Fruit fly (Drosophila melanogaster) whole organism, embryonic: ENCODE results near the gene mib1.

Experiments used
- Abd-B ChIP-seq: fragments of 200-800 bp; sonication (Bioruptor generic); optimal IDR thresholded peaks from 2 replicates; lab custom pipeline; 2018; ENCODE audit warnings: missing biosample characterization, mild to moderate bottlenecking, missing genetic modification characterization, moderate library complexity
- Adf1 ChIP-seq: fragments of 200-800 bp; sonication (Bioruptor generic); IDR thresholded peaks from 2 replicates; pipeline ENCODE4 v1.3.6; 2022; ENCODE audit warnings: missing biosample characterization, missing genetic modification characterization
- Bteb2 ChIP-seq: fragments of 200-800 bp; sonication (Bioruptor generic); optimal IDR thresholded peaks from 2 replicates; lab custom pipeline; 2016; ENCODE audit warnings: missing biosample characterization, missing genetic modification characterization
- CG10209 ChIP-seq: fragments of 200-800 bp; sonication (Bioruptor generic); optimal IDR thresholded peaks from 3 replicates; lab custom pipeline; 2017; ENCODE audit warnings: missing biosample characterization, mild to moderate bottlenecking, missing genetic modification characterization, missing genetic modification reagents
- CG10431 ChIP-seq: fragments of 200-800 bp; sonication (Bioruptor generic); optimal IDR thresholded peaks from 3 replicates; lab custom pipeline; 2018; ENCODE audit warnings: missing biosample characterization, mild to moderate bottlenecking, missing genetic modification characterization
- CG10543 ChIP-seq: fragments of 200-800 bp; sonication (Bioruptor generic); optimal IDR thresholded peaks from 3 replicates; lab custom pipeline; 2017; ENCODE audit warnings: missing biosample characterization, mild to moderate bottlenecking, missing genetic modification characterization, moderate library complexity
- CG10654 ChIP-seq: fragments of 200-800 bp; sonication (Bioruptor generic); optimal IDR thresholded peaks from 2 replicates; lab custom pipeline; 2016; ENCODE audit warnings: missing biosample characterization, missing genetic modification characterization
- CG11247 ChIP-seq: fragments of 200-800 bp; sonication (Bioruptor generic); IDR thresholded peaks from 2 replicates; pipeline ENCODE4 v1.3.6; 2022; ENCODE audit warnings: missing biosample characterization, missing genetic modification characterization
- CG11723 ChIP-seq: fragments of 200-800 bp; sonication (Bioruptor generic); optimal IDR thresholded peaks from 2 replicates; lab custom pipeline; 2017; ENCODE audit warnings: missing biosample characterization, mild to moderate bottlenecking, missing genetic modification characterization
- CG12155 ChIP-seq: fragments of 200-800 bp; sonication (Bioruptor generic); optimal IDR thresholded peaks from 3 replicates; lab custom pipeline; 2016; ENCODE audit warnings: missing biosample characterization, missing genetic modification characterization
- CG15011 ChIP-seq: fragments of 200-800 bp; sonication (Bioruptor generic); optimal IDR thresholded peaks from 3 replicates; lab custom pipeline; 2018; ENCODE audit warnings: missing biosample characterization, mild to moderate bottlenecking, missing genetic modification characterization
- CG16863 ChIP-seq: fragments of 200-800 bp; sonication (Bioruptor generic); optimal IDR thresholded peaks from 3 replicates; lab custom pipeline; 2016; ENCODE audit warnings: missing biosample characterization, missing genetic modification characterization
- CG17912 ChIP-seq: fragments of 200-800 bp; sonication (Bioruptor generic); optimal IDR thresholded peaks from 2 replicates; lab custom pipeline; 2018; ENCODE audit warnings: missing biosample characterization, mild to moderate bottlenecking, missing genetic modification characterization
- CG18262 ChIP-seq: fragments of 200-800 bp; optimal IDR thresholded peaks from 3 replicates; lab custom pipeline; 2019; ENCODE audit warnings: missing biosample characterization, mild to moderate bottlenecking, missing genetic modification characterization, moderate library complexity
- CG18764 ChIP-seq: fragments of 200-800 bp; sonication (Bioruptor generic); optimal IDR thresholded peaks from 3 replicates; lab custom pipeline; 2016; ENCODE audit warnings: missing biosample characterization, missing genetic modification characterization
- CG2875 ChIP-seq: fragments of 200-800 bp; sonication (Bioruptor generic); optimal IDR thresholded peaks from 2 replicates; lab custom pipeline; 2017; ENCODE audit warnings: missing biosample characterization, mild to moderate bottlenecking, missing genetic modification characterization, missing genetic modification reagents
- CG31441 ChIP-seq: fragments of 200-800 bp; sonication (Bioruptor generic); IDR thresholded peaks from 2 replicates; pipeline ENCODE4 v1.3.6; 2022; ENCODE audit warnings: missing biosample characterization, missing genetic modification characterization
- CG32767 ChIP-seq: fragments of 200-800 bp; sonication (Bioruptor generic); IDR thresholded peaks from 2 replicates; pipeline ENCODE4 v1.3.6; 2022; ENCODE audit warnings: missing biosample characterization, missing genetic modification characterization
- CG32772 ChIP-seq: fragments of 200-800 bp; sonication (Bioruptor generic); IDR thresholded peaks from 2 replicates; pipeline ENCODE4 v1.3.6; 2022; ENCODE audit warnings: missing biosample characterization, missing genetic modification characterization
- CG34376 ChIP-seq: fragments of 200-800 bp; sonication (Bioruptor generic); optimal IDR thresholded peaks from 2 replicates; lab custom pipeline; 2018; ENCODE audit warnings: missing biosample characterization, mild to moderate bottlenecking, missing genetic modification characterization
- CG6683 ChIP-seq: fragments of 200-800 bp; sonication (Bioruptor generic); optimal IDR thresholded peaks from 2 replicates; lab custom pipeline; 2017; ENCODE audit warnings: missing biosample characterization, mild to moderate bottlenecking, missing genetic modification characterization, missing genetic modification reagents
- CG7357 ChIP-seq: fragments of 200-800 bp; sonication (Bioruptor generic); IDR thresholded peaks from 3 replicates; pipeline ENCODE4 v1.3.6; 2022; ENCODE audit warnings: missing biosample characterization, missing genetic modification characterization
- CG8478 ChIP-seq: fragments of >200 bp; optimal IDR thresholded peaks from 2 replicates; lab custom pipeline; 2018
- CG8924 ChIP-seq: fragments of 200-800 bp; optimal IDR thresholded peaks from 3 replicates; lab custom pipeline; 2019; ENCODE audit warnings: missing biosample characterization, mild to moderate bottlenecking, missing genetic modification characterization, moderate library complexity
- CG9876 ChIP-seq: fragments of 200-800 bp; sonication (Bioruptor generic); optimal IDR thresholded peaks from 2 replicates; lab custom pipeline; 2016; ENCODE audit warnings: missing biosample characterization, missing genetic modification characterization
- CHES-1-like ChIP-seq: fragments of 200-800 bp; sonication (Bioruptor generic); optimal IDR thresholded peaks from 2 replicates; lab custom pipeline; 2016; ENCODE audit warnings: missing biosample characterization, missing genetic modification characterization
- Camta ChIP-seq: fragments of 200-800 bp; sonication (Bioruptor generic); optimal IDR thresholded peaks from 2 replicates; lab custom pipeline; 2016; ENCODE audit warnings: missing biosample characterization, missing genetic modification characterization
- D ChIP-seq, 2 experiments: fragments of 200-800 bp in 1 of 2; fragments of >200 bp in 1 of 2; sonication (Bioruptor generic) in 1 of 2; optimal IDR thresholded peaks; 2 replicates in 1 of 2; 3 replicates in 1 of 2; lab custom pipeline; 2017; ENCODE audit warnings: mild to moderate bottlenecking in 1 of 2, missing biosample characterization in 1 of 2, missing genetic modification characterization in 1 of 2, missing genetic modification reagents in 1 of 2
- Dfd ChIP-seq, 2 experiments: fragments of >200 bp; optimal IDR thresholded peaks; 2 replicates each; lab custom pipeline; 2017; ENCODE audit warnings: missing biosample characterization in 2 of 2, missing genetic modification characterization in 2 of 2
- Doc2 ChIP-seq: fragments of 200-800 bp; sonication (Bioruptor generic); IDR thresholded peaks from 2 replicates; pipeline ENCODE4 v1.3.6; 2022; ENCODE audit warnings: missing biosample characterization, missing genetic modification characterization
- Dref ChIP-seq: fragments of 200-800 bp; sonication (Bioruptor generic); IDR thresholded peaks from 2 replicates; pipeline ENCODE4 v1.3.6; 2022; ENCODE audit warnings: missing biosample characterization, missing genetic modification characterization
- Fer3 ChIP-seq: fragments of 200-800 bp; sonication (Bioruptor generic); optimal IDR thresholded peaks from 2 replicates; lab custom pipeline; 2018; ENCODE audit warnings: missing biosample characterization, mild to moderate bottlenecking, missing genetic modification characterization, moderate library complexity
- NC2β ChIP-seq: fragments of 200-800 bp; sonication (Bioruptor generic); optimal IDR thresholded peaks from 2 replicates; lab custom pipeline; 2016; ENCODE audit warnings: missing biosample characterization, missing genetic modification characterization
- Side ChIP-seq: fragments of 200-800 bp; sonication (Bioruptor generic); optimal IDR thresholded peaks from 2 replicates; lab custom pipeline; 2016; ENCODE audit warnings: missing biosample characterization, missing genetic modification characterization
- Sin3A ChIP-seq: fragments of >200 bp; optimal IDR thresholded peaks from 2 replicates; lab custom pipeline; 2018
- Sry-δ ChIP-seq: fragments of 200-800 bp; sonication (Bioruptor generic); optimal IDR thresholded peaks from 2 replicates; lab custom pipeline; 2016; ENCODE audit warnings: missing biosample characterization, missing genetic modification characterization
- Vsx1 ChIP-seq: fragments of 200-800 bp; sonication (Bioruptor generic); optimal IDR thresholded peaks from 2 replicates; lab custom pipeline; 2017; ENCODE audit warnings: missing biosample characterization, mild to moderate bottlenecking, missing genetic modification characterization, missing genetic modification reagents
- al ChIP-seq: fragments of 200-800 bp; sonication (Bioruptor generic); IDR thresholded peaks from 2 replicates; pipeline ENCODE4 v1.3.6; 2022; ENCODE audit warnings: missing biosample characterization, missing genetic modification characterization
- ara ChIP-seq: fragments of 200-800 bp; sonication (Bioruptor generic); IDR thresholded peaks from 2 replicates; pipeline ENCODE4 v1.3.6; 2022; ENCODE audit warnings: missing biosample characterization, missing genetic modification characterization
- chm ChIP-seq: fragments of 200-800 bp; sonication (Bioruptor generic); IDR thresholded peaks from 2 replicates; pipeline ENCODE4 v1.3.6; 2022; ENCODE audit warnings: missing biosample characterization, missing genetic modification characterization
- chn ChIP-seq: fragments of 200-800 bp; sonication (Bioruptor generic); optimal IDR thresholded peaks from 2 replicates; lab custom pipeline; 2016; ENCODE audit warnings: missing biosample characterization, missing genetic modification characterization
- crol ChIP-seq: fragments of 200-800 bp; sonication (Bioruptor generic); IDR thresholded peaks from 2 replicates; pipeline ENCODE4 v1.3.6; 2022; ENCODE audit warnings: missing biosample characterization, missing genetic modification characterization
- fd64A ChIP-seq: fragments of 200-800 bp; sonication (Bioruptor generic); optimal IDR thresholded peaks from 3 replicates; lab custom pipeline; 2018; ENCODE audit warnings: missing biosample characterization, mild to moderate bottlenecking, missing genetic modification characterization
- grn ChIP-seq: fragments of 200-800 bp; sonication (Bioruptor generic); optimal IDR thresholded peaks from 3 replicates; lab custom pipeline; 2017; ENCODE audit warnings: missing biosample characterization, missing genetic modification characterization
- h ChIP-seq: fragments of >200 bp; optimal IDR thresholded peaks from 2 replicates; lab custom pipeline; 2017
- hkb ChIP-seq, 2 experiments: fragments of 200-800 bp in 1 of 2; fragments of >200 bp in 1 of 2; sonication (Bioruptor generic) in 1 of 2; IDR thresholded peaks in 1 of 2; optimal IDR thresholded peaks in 1 of 2; 2 replicates each; pipeline versions ENCODE4 v1.3.6 to Lab custom; 2017 to 2022; ENCODE audit warnings: missing biosample characterization in 1 of 2, missing genetic modification characterization in 1 of 2
- lola ChIP-seq, 3 experiments: fragments of >200 bp in 2 of 3; fragments of 200-800 bp in 1 of 3; sonication (Bioruptor generic) in 1 of 3; optimal IDR thresholded peaks; 2 replicates each; lab custom pipeline; 2017 to 2019; ENCODE audit warnings: missing biosample characterization in 3 of 3, missing genetic modification characterization in 3 of 3, mild to moderate bottlenecking in 1 of 3, moderate library complexity in 1 of 3
- tna ChIP-seq: fragments of 200-800 bp; sonication (Bioruptor generic); IDR thresholded peaks from 2 replicates; pipeline ENCODE4 v1.3.6; 2022; ENCODE audit warnings: missing biosample characterization, missing genetic modification characterization; ENCODE audit not compliant: partially characterized antibody
- toy ChIP-seq: fragments of 200-800 bp; sonication (Bioruptor generic); IDR thresholded peaks from 2 replicates; pipeline ENCODE4 v1.3.6; 2022; ENCODE audit warnings: missing biosample characterization, missing genetic modification characterization
- trh ChIP-seq: fragments of 200-800 bp; sonication (Bioruptor generic); optimal IDR thresholded peaks from 2 replicates; lab custom pipeline; 2016; ENCODE audit warnings: missing biosample characterization, missing genetic modification characterization

Gene mib1

DNA sequence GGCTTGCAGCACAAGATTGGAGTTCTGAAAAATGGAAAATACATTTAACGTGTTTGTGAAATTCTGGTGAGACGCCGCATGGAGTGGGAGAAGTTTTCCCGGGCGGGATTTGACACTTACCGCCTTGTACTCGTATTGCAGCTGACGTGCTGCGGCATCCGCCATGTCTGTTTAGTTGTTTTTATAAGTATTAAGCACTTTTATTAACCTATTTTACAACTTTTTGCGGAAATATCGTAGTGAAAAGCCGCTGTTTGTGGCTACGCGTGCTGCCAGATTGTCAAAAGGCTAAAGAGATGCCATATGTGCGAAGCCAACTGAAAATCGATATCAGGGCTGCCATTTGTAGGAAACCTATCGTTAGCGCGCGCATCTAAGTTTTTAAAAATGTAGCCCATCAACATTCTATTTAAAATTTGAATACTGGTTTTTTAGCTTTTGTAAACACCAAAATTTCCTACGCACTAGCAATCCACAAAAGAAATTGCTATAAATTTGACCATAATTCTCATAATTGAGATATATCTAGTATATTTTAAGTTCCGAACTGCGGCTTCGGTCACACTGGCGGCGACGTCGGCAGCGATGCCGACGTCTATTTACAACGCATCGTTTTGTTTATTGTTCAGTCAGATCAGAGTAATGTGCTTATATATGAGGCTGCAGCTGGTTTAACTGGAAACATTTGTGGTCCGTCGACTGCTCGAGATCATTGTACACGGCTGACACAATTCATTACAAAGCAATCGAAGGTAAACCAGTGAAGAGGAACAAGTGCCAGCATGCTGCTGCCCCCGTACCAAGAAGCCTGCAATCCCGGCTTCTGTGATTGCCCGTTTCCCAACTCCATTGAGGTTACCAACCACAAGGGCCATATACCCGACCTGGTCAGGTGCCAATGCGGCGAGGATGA lies 43.8 kb downstream of the mib1 start, which contains the start of the genes Brr2 and CG10516 (continued):
- TF ChIP-seq Sry-δ: peak; percentile 71
- no peak for TF ChIP-seq CG34376 (GFP tag; lab: Kevin White, UChicago)
- no peak for TF ChIP-seq grn (GFP tag; lab: Kevin White, UChicago)
- no peak for TF ChIP-seq CG9876 (GFP tag; lab: Kevin White, UChicago)
- TF ChIP-seq Dfd (GFP tag; optimal IDR thresholded peaks at IDR 0.05; lab: Kevin White, UChicago): no peak
- peak; percentile 50 for TF ChIP-seq Bteb2 (GFP tag; lab: Kevin White, UChicago)
- peak; percentile 73 for TF ChIP-seq CG31441 (GFP tag; lab: Robert Waterston, UW)
- peak; percentile 23 for TF ChIP-seq CHES-1-like
- TF ChIP-seq CG8924: peak; percentile 23
- no peak for TF ChIP-seq al (GFP tag; lab: Robert Waterston, UW)
- TF ChIP-seq Adf1: peak; percentile 97
- peak; percentile 99 for TF ChIP-seq Sin3A (lab: Kevin White, UChicago)
- no peak for TF ChIP-seq NC2β (GFP tag; lab: Kevin White, UChicago)
- no peak for TF ChIP-seq Camta (GFP tag; lab: Kevin White, UChicago)
- no peak for TF ChIP-seq CG17912 (GFP tag; lab: Kevin White, UChicago)
- no peak for TF ChIP-seq Abd-B
- TF ChIP-seq CG32767 (GFP tag; lab: Robert Waterston, UW): no peak
- peak; percentile 70 for TF ChIP-seq hkb (optimal IDR thresholded peaks at IDR 0.05; lab: Kevin White, UChicago)
- peak; percentile 49; the same call in 1 of the 2 replicates for TF ChIP-seq hkb (GFP tag; IDR thresholded peaks at IDR 0.05; lab: Robert Waterston, UW)
- TF ChIP-seq ara: no peak
- no peak for TF ChIP-seq D (optimal IDR thresholded peaks at IDR 0.05; lab: Kevin White, UChicago)
- no peak for TF ChIP-seq D (GFP tag; optimal IDR thresholded peaks at IDR 0.05; lab: Kevin White, UChicago)
- TF ChIP-seq Fer3 (tag; lab: Kevin White, UChicago): no peak
- TF ChIP-seq CG10209 (GFP tag; lab: Kevin White, UChicago): no peak
- no peak for TF ChIP-seq CG15011
- peak; percentile 30 for TF ChIP-seq CG10431 (GFP tag; lab: Kevin White, UChicago)
- no peak for TF ChIP-seq CG8478 (lab: Kevin White, UChicago)
- peak; percentile 36 for TF ChIP-seq CG10543 (GFP tag; lab: Kevin White, UChicago)
- no peak for TF ChIP-seq Side (GFP tag; lab: Kevin White, UChicago)
- peak; percentile 17 for TF ChIP-seq CG10654 (GFP tag; lab: Kevin White, UChicago)
- no peak for TF ChIP-seq h (lab: Kevin White, UChicago)
- no peak for TF ChIP-seq trh (GFP tag; lab: Kevin White, UChicago)
- no peak for TF ChIP-seq CG18262
- no peak for TF ChIP-seq Doc2 (GFP tag; lab: Robert Waterston, UW)
- no peak for TF ChIP-seq CG2875 (GFP tag; lab: Kevin White, UChicago)
- no peak for TF ChIP-seq Vsx1 (GFP tag; lab: Kevin White, UChicago)
- 0 out of 2 replicates have a peak, but pooled peaks have one; percentile 13 for TF ChIP-seq tna
- TF ChIP-seq fd64A (GFP tag; lab: Kevin White, UChicago): no peak
- peak; percentile 27 for TF ChIP-seq chn (GFP tag; lab: Kevin White, UChicago)
- no peak for TF ChIP-seq CG18764
- no peak for TF ChIP-seq crol
- peak in 1 of 3 experiments; percentile 31 for TF ChIP-seq lola (GFP tag; optimal IDR thresholded peaks at IDR 0.05; lab: Kevin White, UChicago)
- TF ChIP-seq CG6683: no peak
- TF ChIP-seq CG11247: no peak
- no peak for TF ChIP-seq CG16863 (GFP tag; lab: Kevin White, UChicago)
- TF ChIP-seq CG7357: no peak
- TF ChIP-seq Dref (GFP tag; lab: Robert Waterston, UW): peak; percentile 79
- no peak for TF ChIP-seq toy (GFP tag; lab: Robert Waterston, UW)
- TF ChIP-seq CG12155 (GFP tag; lab: Kevin White, UChicago): no peak
- no peak for TF ChIP-seq chm (GFP tag; lab: Robert Waterston, UW)
- no peak for TF ChIP-seq CG32772
- no peak for TF ChIP-seq CG11723 (GFP tag; lab: Kevin White, UChicago)
